Fruit fly (Drosophila melanogaster) S2 (cell line): ENCODE data around the gene Fatp1.

Experiments
- CG8478 ChIP-seq: fragments of >200 bp; optimal IDR thresholded peaks from 2 replicates; lab custom pipeline; 2018
- CTCF ChIP-seq, 2 experiments: fragments of >200 bp; optimal IDR thresholded peaks; 2 replicates each; lab custom pipeline; 2018

- TF ChIP-seq CG8478 (lab: Kevin White, UChicago) (no peak), CTCF (optimal IDR thresholded peaks at IDR 0.05; lab: Kevin White, UChicago) (no peak)
Measured at dm6 chr2L:10553692-10554091, 36.7 kb upstream of the Fatp1 start.
